Worm (Caenorhabditis elegans) whole organism, mixed stage, embryonic: ENCODE measurements around the gene cima-1.

Source experiments
- M03D4.4 ChIP-seq: sonication (generic microtip); optimal IDR thresholded peaks from 2 replicates; lab custom pipeline; 2017; ENCODE audit warnings: mild to moderate bottlenecking, missing genetic modification characterization, missing compliant biosample characterization
- ces-1 ChIP-seq: fragments of 150-350 bp; optimal IDR thresholded peaks from 2 replicates; lab custom pipeline; 2014; ENCODE audit warnings: missing biosample characterization, missing genetic modification reagents, missing genetic modification characterization
- cnd-1 ChIP-seq: fragments of 200-800 bp; sonication (Bioruptor generic); optimal IDR thresholded peaks from 2 replicates; lab custom pipeline; 2018; ENCODE audit warnings: mild to moderate bottlenecking, missing genetic modification characterization, missing compliant biosample characterization
- drap-1 ChIP-seq: fragments of 200-800 bp; sonication (Bioruptor generic); optimal IDR thresholded peaks from 3 replicates; lab custom pipeline; 2018; ENCODE audit warnings: mild to moderate bottlenecking, missing genetic modification characterization, missing compliant biosample characterization
- elt-3 ChIP-seq: fragments of 150-350 bp; optimal IDR thresholded peaks from 2 replicates; lab custom pipeline; 2014; ENCODE audit warnings: missing biosample characterization, missing genetic modification characterization
- lin-13 ChIP-seq: fragments of 150-350 bp; optimal IDR thresholded peaks from 2 replicates; lab custom pipeline; 2014; ENCODE audit warnings: missing biosample characterization, missing genetic modification characterization
- lsy-2 ChIP-seq: fragments of 150-350 bp; optimal IDR thresholded peaks from 2 replicates; lab custom pipeline; 2014; ENCODE audit warnings: missing biosample characterization, missing genetic modification characterization
- nhr-12 ChIP-seq: fragments of 150-350 bp; optimal IDR thresholded peaks from 2 replicates; lab custom pipeline; 2014; ENCODE audit warnings: missing biosample characterization, missing genetic modification characterization
- nhr-76 ChIP-seq: sonication (generic microtip); optimal IDR thresholded peaks from 2 replicates; lab custom pipeline; 2017; ENCODE audit warnings: missing biosample characterization, missing genetic modification characterization
- pha-4 ChIP-seq: fragments of 150-350 bp; optimal IDR thresholded peaks from 2 replicates; lab custom pipeline; 2018; ENCODE audit warnings: missing biosample characterization, missing genetic modification reagents, missing genetic modification characterization
- unc-120 ChIP-seq: sonication (generic microtip); optimal IDR thresholded peaks from 2 replicates; lab custom pipeline; 2017; ENCODE audit warnings: missing genetic modification characterization, missing compliant biosample characterization; ENCODE audit not compliant: poor library complexity, severe bottlenecking
- unc-39 ChIP-seq: fragments of 150-350 bp; optimal IDR thresholded peaks from 2 replicates; lab custom pipeline; 2014; ENCODE audit warnings: missing biosample characterization, missing genetic modification characterization
- unc-62 ChIP-seq: fragments of 150-350 bp; optimal IDR thresholded peaks from 2 replicates; lab custom pipeline; 2014; ENCODE audit warnings: missing biosample characterization, missing genetic modification reagents, missing genetic modification characterization
- ztf-11 ChIP-seq: fragments of 150-350 bp; optimal IDR thresholded peaks from 2 replicates; lab custom pipeline; 2014; ENCODE audit warnings: missing biosample characterization, missing genetic modification characterization

DNA sequence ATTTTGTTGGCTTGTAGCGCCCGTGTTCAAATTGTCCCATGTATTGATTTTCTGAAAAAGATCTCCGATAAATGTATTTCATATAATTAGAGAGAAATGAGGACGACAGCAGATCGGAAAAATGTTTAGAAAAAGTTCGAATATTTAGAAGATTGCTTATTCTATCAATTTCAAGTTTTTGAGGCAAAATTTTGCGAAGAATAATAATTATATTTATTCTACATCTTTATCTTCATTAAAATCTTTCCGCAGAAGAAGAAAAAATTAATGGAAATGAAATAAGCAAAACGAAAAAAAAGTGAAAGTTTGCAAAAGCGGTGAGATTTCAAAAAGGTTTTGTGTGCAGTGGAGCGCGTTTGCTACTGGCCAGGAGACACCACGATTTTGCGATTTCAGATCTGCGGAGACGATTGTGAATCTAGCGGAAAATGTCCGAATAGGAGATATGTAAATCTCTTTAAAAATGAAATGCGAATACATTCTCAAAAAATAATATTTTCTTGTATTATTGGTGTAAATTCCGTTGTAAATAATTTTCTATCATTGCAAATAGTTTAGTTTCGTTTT is 3.0 kb downstream of the cima-1 start, which contains the start of gene nrde-4:
- TF ChIP-seq unc-39 (tag; lab: Kevin White, UChicago) (no peak), drap-1 (GFP tag; lab: Kevin White, UChicago) (no peak), elt-3 (no peak), nhr-76 (tag; lab: Kevin White, UChicago) (no peak), lsy-2 (peak; percentile 80), ces-1 (GFP tag; lab: Kevin White, UChicago) (peak; percentile 34), lin-13 (tag; lab: Kevin White, UChicago) (no peak), ztf-11 (tag; lab: Kevin White, UChicago) (no peak), M03D4.4 (tag; lab: Kevin White, UChicago) (no peak), nhr-12 (tag; lab: Kevin White, UChicago) (no peak), unc-120 (tag; lab: Kevin White, UChicago) (no peak), unc-62 (GFP tag; lab: Kevin White, UChicago) (no peak), pha-4 (tag; lab: Kevin White, UChicago) (no peak), cnd-1 (tag; lab: Kevin White, UChicago) (peak; percentile 30)
